Worm (Caenorhabditis elegans) whole organism, L2 larva: ENCODE results near the gene clec-190.

Source experiments
- ama-1 ChIP-seq: fragments of 150-350 bp; optimal IDR thresholded peaks from 2 replicates; lab custom pipeline; 2018; ENCODE audit warnings: inconsistent platforms
- dmd-4 ChIP-seq: sonication (generic microtip); optimal IDR thresholded peaks from 2 replicates; lab custom pipeline; 2017; ENCODE audit warnings: missing biosample characterization, missing genetic modification characterization
- elt-1 ChIP-seq: fragments of 150-350 bp; optimal IDR thresholded peaks from 2 replicates; lab custom pipeline; 2014; ENCODE audit warnings: missing biosample characterization, missing genetic modification characterization
- lin-11 ChIP-seq: fragments of 150-350 bp; sonication (generic microtip); optimal IDR thresholded peaks from 2 replicates; lab custom pipeline; 2014; ENCODE audit warnings: missing biosample characterization, missing genetic modification characterization, inconsistent platforms, mixed read lengths
- lin-39 ChIP-seq: fragments of 150-350 bp; optimal IDR thresholded peaks from 2 replicates; lab custom pipeline; 2014; ENCODE audit warnings: missing biosample characterization, missing genetic modification reagents, missing genetic modification characterization
- mdl-1 ChIP-seq, 2 experiments: fragments of 150-350 bp in 1 of 2; sonication (generic microtip) in 1 of 2; optimal IDR thresholded peaks; 2 replicates each; lab custom pipeline; 2017; ENCODE audit warnings: missing biosample characterization in 2 of 2, missing genetic modification characterization in 2 of 2
- nhr-25 ChIP-seq: fragments of 150-350 bp; sonication (generic microtip); optimal IDR thresholded peaks from 3 replicates; lab custom pipeline; 2014; ENCODE audit warnings: missing biosample characterization, missing genetic modification characterization
- nhr-77 ChIP-seq: fragments of 150-350 bp; optimal IDR thresholded peaks from 2 replicates; lab custom pipeline; 2014; ENCODE audit warnings: missing biosample characterization, missing genetic modification characterization
- snpc-4 ChIP-seq: fragments of 150-350 bp; optimal IDR thresholded peaks from 2 replicates; lab custom pipeline; 2014; ENCODE audit warnings: missing biosample characterization, missing genetic modification characterization
- unc-39 ChIP-seq: fragments of 150-350 bp; optimal IDR thresholded peaks from 2 replicates; lab custom pipeline; 2014; ENCODE audit warnings: missing biosample characterization, missing genetic modification characterization
- zag-1 ChIP-seq: fragments of 150-350 bp; optimal IDR thresholded peaks from 2 replicates; lab custom pipeline; 2014; ENCODE audit warnings: missing biosample characterization, missing genetic modification characterization
- ztf-11 ChIP-seq: sonication (generic microtip); optimal IDR thresholded peaks from 2 replicates; lab custom pipeline; 2017; ENCODE audit warnings: missing biosample characterization, missing genetic modification characterization

- TF ChIP-seq nhr-25 (tag; lab: Kevin White, UChicago) (no peak), snpc-4 (tag; lab: Kevin White, UChicago) (no peak), lin-39 (tag; lab: Kevin White, UChicago) (no peak), ztf-11 (tag; lab: Kevin White, UChicago) (no peak), lin-11 (tag; lab: Kevin White, UChicago) (no peak), zag-1 (tag; lab: Kevin White, UChicago) (no peak), dmd-4 (tag; lab: Kevin White, UChicago) (no peak), mdl-1 (tag; optimal IDR thresholded peaks at IDR 0.05; lab: Kevin White, UChicago) (no peak), elt-1 (no peak), unc-39 (tag; lab: Kevin White, UChicago) (no peak), ama-1 (no peak), nhr-77 (no peak)
Observed at ce11 chrIV:15108475-15108874, 17.4 kb downstream of the clec-190 start, which contains the start of gene M199.2.
